Fruit fly (Drosophila melanogaster) whole organism, embryonic: Measurements from ENCODE around the gene Arp10.

Source experiments
- Bdp1 ChIP-seq: fragments of 200-800 bp; sonication (Bioruptor generic); optimal IDR thresholded peaks from 3 replicates; lab custom pipeline; 2016; ENCODE audit warnings: missing biosample characterization, missing genetic modification characterization
- CG10959 ChIP-seq: fragments of 200-800 bp; sonication (Bioruptor generic); IDR thresholded peaks from 2 replicates; pipeline ENCODE4 v1.3.6; 2022; ENCODE audit warnings: missing biosample characterization, missing genetic modification characterization
- CG12155 ChIP-seq: fragments of 200-800 bp; sonication (Bioruptor generic); optimal IDR thresholded peaks from 3 replicates; lab custom pipeline; 2016; ENCODE audit warnings: missing biosample characterization, missing genetic modification characterization
- CG12299 ChIP-seq: fragments of 200-800 bp; sonication (Bioruptor generic); optimal IDR thresholded peaks from 2 replicates; lab custom pipeline; 2018; ENCODE audit warnings: missing biosample characterization, mild to moderate bottlenecking, missing genetic modification characterization
- CG14860 ChIP-seq: fragments of 200-800 bp; sonication (Bioruptor generic); IDR thresholded peaks from 3 replicates; pipeline ENCODE4 v1.3.6; 2022; ENCODE audit warnings: missing biosample characterization, missing genetic modification characterization; ENCODE audit not compliant: partially characterized antibody
- CG17186 ChIP-seq: fragments of 200-800 bp; sonication (Bioruptor generic); optimal IDR thresholded peaks from 3 replicates; lab custom pipeline; 2017; ENCODE audit warnings: missing biosample characterization, missing genetic modification reagents, missing genetic modification characterization
- CG17361 ChIP-seq: fragments of 200-800 bp; sonication (Bioruptor generic); IDR thresholded peaks from 3 replicates; pipeline ENCODE4 v1.3.6; 2022; ENCODE audit warnings: missing biosample characterization, missing genetic modification characterization
- CG3281 ChIP-seq: fragments of 200-800 bp; sonication (Bioruptor generic); optimal IDR thresholded peaks from 3 replicates; lab custom pipeline; 2017; ENCODE audit warnings: missing biosample characterization, mild to moderate bottlenecking, missing genetic modification characterization
- CG34376 ChIP-seq: fragments of 200-800 bp; sonication (Bioruptor generic); optimal IDR thresholded peaks from 2 replicates; lab custom pipeline; 2018; ENCODE audit warnings: missing biosample characterization, mild to moderate bottlenecking, missing genetic modification characterization
- CG4424 ChIP-seq: fragments of 200-800 bp; sonication (Bioruptor generic); optimal IDR thresholded peaks from 3 replicates; lab custom pipeline; 2016; ENCODE audit warnings: missing biosample characterization, missing genetic modification characterization
- CG6683 ChIP-seq: fragments of 200-800 bp; sonication (Bioruptor generic); optimal IDR thresholded peaks from 2 replicates; lab custom pipeline; 2017; ENCODE audit warnings: missing biosample characterization, mild to moderate bottlenecking, missing genetic modification characterization, missing genetic modification reagents
- CG6791 ChIP-seq: fragments of 200-800 bp; sonication (Bioruptor generic); IDR thresholded peaks from 3 replicates; pipeline ENCODE4 v1.3.6; 2022; ENCODE audit warnings: missing biosample characterization, missing genetic modification characterization; ENCODE audit not compliant: partially characterized antibody
- CG7372 ChIP-seq: fragments of 200-800 bp; sonication (Bioruptor generic); IDR thresholded peaks from 2 replicates; pipeline ENCODE4 v1.3.6; 2022; ENCODE audit warnings: missing biosample characterization, missing genetic modification characterization
- CG7839 ChIP-seq: fragments of 200-800 bp; sonication (Bioruptor generic); optimal IDR thresholded peaks from 3 replicates; lab custom pipeline; 2018; ENCODE audit warnings: missing biosample characterization, mild to moderate bottlenecking, missing genetic modification characterization, moderate library complexity
- CG8388 ChIP-seq: fragments of 200-800 bp; sonication (Bioruptor generic); optimal IDR thresholded peaks from 2 replicates; lab custom pipeline; 2019; ENCODE audit warnings: missing biosample characterization, mild to moderate bottlenecking, missing genetic modification characterization, moderate library complexity
- CG8944 ChIP-seq: fragments of 200-800 bp; sonication (Bioruptor generic); optimal IDR thresholded peaks from 3 replicates; lab custom pipeline; 2016; ENCODE audit warnings: missing biosample characterization, missing genetic modification characterization
- CG9215 ChIP-seq: fragments of 200-800 bp; sonication (Bioruptor generic); IDR thresholded peaks from 2 replicates; pipeline ENCODE4 v1.3.6; 2022; ENCODE audit warnings: missing biosample characterization, missing genetic modification characterization
- D19B ChIP-seq: fragments of 200-800 bp; sonication (Bioruptor generic); optimal IDR thresholded peaks from 2 replicates; lab custom pipeline; 2017; ENCODE audit warnings: missing biosample characterization, mild to moderate bottlenecking, missing genetic modification characterization
- Dad ChIP-seq: fragments of 200-800 bp; sonication (Bioruptor generic); optimal IDR thresholded peaks from 3 replicates; lab custom pipeline; 2016; ENCODE audit warnings: missing biosample characterization, missing genetic modification characterization
- Dek ChIP-seq: fragments of 200-800 bp; sonication (Bioruptor generic); optimal IDR thresholded peaks from 3 replicates; lab custom pipeline; 2019; ENCODE audit warnings: missing biosample characterization, mild to moderate bottlenecking, missing genetic modification characterization, moderate library complexity
- Ets65A ChIP-seq: fragments of 200-800 bp; sonication (Bioruptor generic); peaks from one replicate; lab custom pipeline; 2016; ENCODE audit warnings: missing biosample characterization, missing genetic modification characterization
- Fer2 ChIP-seq: fragments of 200-800 bp; sonication (Bioruptor generic); optimal IDR thresholded peaks from 2 replicates; lab custom pipeline; 2018; ENCODE audit warnings: missing biosample characterization, mild to moderate bottlenecking, missing genetic modification characterization, moderate library complexity
- Fer3 ChIP-seq: fragments of 200-800 bp; sonication (Bioruptor generic); optimal IDR thresholded peaks from 2 replicates; lab custom pipeline; 2018; ENCODE audit warnings: missing biosample characterization, mild to moderate bottlenecking, missing genetic modification characterization, moderate library complexity
- HLH3B ChIP-seq: fragments of 200-800 bp; sonication (Bioruptor generic); IDR thresholded peaks from 2 replicates; pipeline ENCODE4 v1.3.6; 2022; ENCODE audit warnings: missing biosample characterization, missing genetic modification characterization
- HLHmδ ChIP-seq: fragments of 200-800 bp; sonication (Bioruptor generic); optimal IDR thresholded peaks from 2 replicates; lab custom pipeline; 2018; ENCODE audit warnings: missing biosample characterization, mild to moderate bottlenecking, missing genetic modification characterization, moderate library complexity
- Hmx ChIP-seq: fragments of 200-800 bp; sonication (Bioruptor generic); optimal IDR thresholded peaks from 2 replicates; lab custom pipeline; 2016; ENCODE audit warnings: missing biosample characterization, missing genetic modification characterization
- Hr51 ChIP-seq, 2 experiments: fragments of 200-800 bp; sonication (Bioruptor generic); optimal IDR thresholded peaks; 2 replicates in 1 of 2; 3 replicates in 1 of 2; lab custom pipeline; 2016 to 2018; ENCODE audit warnings: missing biosample characterization in 2 of 2, missing genetic modification characterization in 2 of 2, mild to moderate bottlenecking in 1 of 2, moderate library complexity in 1 of 2
- Mrtf ChIP-seq: fragments of 200-800 bp; sonication (Bioruptor generic); IDR thresholded peaks from 3 replicates; pipeline ENCODE4 v1.3.6; 2022; ENCODE audit warnings: missing biosample characterization, missing genetic modification characterization
- NK7.1 ChIP-seq: fragments of 200-800 bp; sonication (Bioruptor generic); optimal IDR thresholded peaks from 3 replicates; lab custom pipeline; 2016; ENCODE audit warnings: missing biosample characterization, missing genetic modification characterization
- Ptx1 ChIP-seq: fragments of 200-800 bp; sonication (Bioruptor generic); IDR thresholded peaks from 2 replicates; pipeline ENCODE4 v1.3.6; 2022; ENCODE audit warnings: missing biosample characterization, missing genetic modification characterization
- Sry-β ChIP-seq: fragments of 200-800 bp; sonication (Bioruptor generic); optimal IDR thresholded peaks from 2 replicates; lab custom pipeline; 2018; ENCODE audit warnings: missing biosample characterization, mild to moderate bottlenecking, missing genetic modification characterization, moderate library complexity
- bbx ChIP-seq: fragments of 200-800 bp; sonication (Bioruptor generic); IDR thresholded peaks from 2 replicates; pipeline ENCODE4 v1.3.6; 2022; ENCODE audit warnings: missing biosample characterization, missing genetic modification characterization; ENCODE audit not compliant: partially characterized antibody
- bigmax ChIP-seq: fragments of 200-800 bp; sonication (Bioruptor generic); optimal IDR thresholded peaks from 2 replicates; lab custom pipeline; 2018; ENCODE audit warnings: missing biosample characterization, mild to moderate bottlenecking, missing genetic modification characterization
- cad ChIP-seq: fragments of >200 bp; optimal IDR thresholded peaks from 2 replicates; lab custom pipeline; 2017; ENCODE audit warnings: missing biosample characterization, missing genetic modification characterization
- crc ChIP-seq: fragments of 200-800 bp; sonication (Bioruptor generic); optimal IDR thresholded peaks from 2 replicates; lab custom pipeline; 2016; ENCODE audit warnings: missing biosample characterization, missing genetic modification characterization
- exex ChIP-seq: fragments of 200-800 bp; sonication (Bioruptor generic); optimal IDR thresholded peaks from 4 replicates; lab custom pipeline; 2018; ENCODE audit warnings: missing biosample characterization, mild to moderate bottlenecking, missing genetic modification characterization, moderate library complexity
- eyg ChIP-seq: fragments of 200-800 bp; sonication (Bioruptor generic); optimal IDR thresholded peaks from 3 replicates; lab custom pipeline; 2016; ENCODE audit warnings: missing biosample characterization, missing genetic modification characterization
- mld ChIP-seq: fragments of 200-800 bp; sonication (Bioruptor generic); IDR thresholded peaks from 3 replicates; pipeline ENCODE4 v1.3.6; 2022; ENCODE audit warnings: missing biosample characterization, missing genetic modification characterization; ENCODE audit not compliant: partially characterized antibody
- nerfin-1 ChIP-seq: fragments of 200-800 bp; sonication (Bioruptor generic); optimal IDR thresholded peaks from 3 replicates; lab custom pipeline; 2019; ENCODE audit warnings: missing biosample characterization, mild to moderate bottlenecking, missing genetic modification characterization, moderate library complexity
- run ChIP-seq: fragments of 200-800 bp; sonication (Bioruptor generic); optimal IDR thresholded peaks from 3 replicates; lab custom pipeline; 2018; ENCODE audit warnings: missing biosample characterization, mild to moderate bottlenecking, missing genetic modification characterization
- slou ChIP-seq: fragments of 200-800 bp; sonication (Bioruptor generic); optimal IDR thresholded peaks from 3 replicates; lab custom pipeline; 2016; ENCODE audit warnings: missing biosample characterization, missing genetic modification characterization
- slp2 ChIP-seq: fragments of 200-800 bp; sonication (Bioruptor generic); optimal IDR thresholded peaks from 2 replicates; lab custom pipeline; 2016; ENCODE audit warnings: missing biosample characterization, missing genetic modification characterization
- stwl ChIP-seq: fragments of 200-800 bp; sonication (Bioruptor generic); optimal IDR thresholded peaks from 3 replicates; lab custom pipeline; 2018; ENCODE audit warnings: missing biosample characterization, mild to moderate bottlenecking, missing genetic modification characterization, moderate library complexity
- tna ChIP-seq: fragments of 200-800 bp; sonication (Bioruptor generic); IDR thresholded peaks from 2 replicates; pipeline ENCODE4 v1.3.6; 2022; ENCODE audit warnings: missing biosample characterization, missing genetic modification characterization; ENCODE audit not compliant: partially characterized antibody
- twi ChIP-seq: fragments of 200-800 bp; optimal IDR thresholded peaks from 2 replicates; lab custom pipeline; 2019; ENCODE audit warnings: missing biosample characterization, mild to moderate bottlenecking, missing genetic modification characterization, moderate library complexity
- unc-4 ChIP-seq: fragments of 200-800 bp; sonication (Bioruptor generic); IDR thresholded peaks from 2 replicates; pipeline ENCODE4 v1.3.6; 2022; ENCODE audit warnings: missing biosample characterization, missing genetic modification characterization; ENCODE audit not compliant: partially characterized antibody
- vfl ChIP-seq: fragments of 200-800 bp; sonication (Bioruptor generic); optimal IDR thresholded peaks from 2 replicates; lab custom pipeline; 2016; ENCODE audit warnings: missing biosample characterization, missing genetic modification characterization
- vnd ChIP-seq: fragments of 200-800 bp; sonication (Bioruptor generic); IDR thresholded peaks from 3 replicates; pipeline ENCODE4 v1.3.6; 2022; ENCODE audit warnings: missing biosample characterization, missing genetic modification characterization; ENCODE audit not compliant: partially characterized antibody
- wek ChIP-seq: fragments of 200-800 bp; sonication (Bioruptor generic); optimal IDR thresholded peaks from 3 replicates; lab custom pipeline; 2018; ENCODE audit warnings: missing biosample characterization, mild to moderate bottlenecking, missing genetic modification characterization, moderate library complexity
- wor ChIP-seq: fragments of 200-800 bp; sonication (Bioruptor generic); IDR thresholded peaks from 2 replicates; pipeline ENCODE4 v1.3.6; 2022; ENCODE audit warnings: missing biosample characterization, missing genetic modification characterization

Gene Arp10

dm6 chrX:19668405-19668804 lies 22.4 kb upstream of the Arp10 start (continued):
- TF ChIP-seq CG17361 (GFP tag; lab: Robert Waterston, UW): peak; percentile 92
- TF ChIP-seq Ptx1 (GFP tag; lab: Robert Waterston, UW): peak; percentile 90
- peak; percentile 86 for TF ChIP-seq CG7372 (GFP tag; lab: Robert Waterston, UW)
- TF ChIP-seq Ets65A (GFP tag; lab: Kevin White, UChicago): peak; percentile 100
- peak; percentile 94 for TF ChIP-seq CG12299
- peak; percentile 90 for TF ChIP-seq slp2 (GFP tag; lab: Kevin White, UChicago)
- TF ChIP-seq Bdp1 (GFP tag; lab: Kevin White, UChicago): peak; percentile 92
- peak; percentile 59 for TF ChIP-seq stwl (tag; lab: Kevin White, UChicago)
- TF ChIP-seq bigmax (GFP tag; lab: Kevin White, UChicago): peak; percentile 36
- peak; percentile 78 for TF ChIP-seq CG6683 (GFP tag; lab: Kevin White, UChicago)
- peak; percentile 93 for TF ChIP-seq Fer3 (tag; lab: Kevin White, UChicago)
- no peak for TF ChIP-seq unc-4 (GFP tag; lab: Robert Waterston, UW)
- TF ChIP-seq CG8388 (GFP tag; lab: Kevin White, UChicago): peak; percentile 94
- peak; percentile 97 for TF ChIP-seq CG10959 (GFP tag; lab: Robert Waterston, UW)
- TF ChIP-seq NK7.1: peak; percentile 96
- peak; percentile 89 for TF ChIP-seq wor
- peak; percentile 93 to 96 for TF ChIP-seq Hr51 (GFP tag; optimal IDR thresholded peaks at IDR 0.05; lab: Kevin White, UChicago)
- peak; percentile 95 for TF ChIP-seq vfl
- TF ChIP-seq CG34376 (GFP tag; lab: Kevin White, UChicago): peak; percentile 93
- TF ChIP-seq CG6791: no peak
- TF ChIP-seq vnd (GFP tag; lab: Robert Waterston, UW): no peak
- TF ChIP-seq nerfin-1 (tag; lab: Kevin White, UChicago): peak; percentile 87
- peak; percentile 92 for TF ChIP-seq twi (tag; lab: Kevin White, UChicago)
- peak; percentile 98 for TF ChIP-seq CG7839 (tag; lab: Kevin White, UChicago)
- TF ChIP-seq crc (GFP tag; lab: Kevin White, UChicago): peak; percentile 97
- peak; percentile 90 for TF ChIP-seq slou
- no peak for TF ChIP-seq exex (tag; lab: Kevin White, UChicago)
- peak; percentile 90 for TF ChIP-seq wek (GFP tag; lab: Kevin White, UChicago)
- no peak for TF ChIP-seq tna
- peak; percentile 54 for TF ChIP-seq Sry-β (GFP tag; lab: Kevin White, UChicago)
- peak; percentile 94 for TF ChIP-seq CG4424
- no peak for TF ChIP-seq cad (GFP tag; lab: Kevin White, UChicago)
- TF ChIP-seq CG14860 (GFP tag; lab: Robert Waterston, UW): no peak
- TF ChIP-seq HLHmδ: peak; percentile 44
- peak; percentile 85 for TF ChIP-seq Fer2 (tag; lab: Kevin White, UChicago)
- peak; percentile 87 for TF ChIP-seq CG3281 (GFP tag; lab: Kevin White, UChicago)
- TF ChIP-seq bbx (GFP tag; lab: Robert Waterston, UW): no peak
- peak; percentile 85 for TF ChIP-seq CG9215 (GFP tag; lab: Robert Waterston, UW)
- TF ChIP-seq CG17186: peak; percentile 64
- no peak for TF ChIP-seq mld (GFP tag; lab: Robert Waterston, UW)
- TF ChIP-seq Dad (GFP tag; lab: Kevin White, UChicago): peak; percentile 97
- TF ChIP-seq Mrtf (GFP tag; lab: Robert Waterston, UW): peak; percentile 95
- TF ChIP-seq D19B (GFP tag; lab: Kevin White, UChicago): peak; percentile 67
- TF ChIP-seq Hmx (GFP tag; lab: Kevin White, UChicago): no peak
- peak; percentile 84 for TF ChIP-seq run
- TF ChIP-seq HLH3B (GFP tag; lab: Robert Waterston, UW): peak; percentile 91
- TF ChIP-seq eyg: peak; percentile 89
- peak; percentile 98 for TF ChIP-seq CG8944
- peak; percentile 95 for TF ChIP-seq CG12155 (GFP tag; lab: Kevin White, UChicago)
- TF ChIP-seq Dek (tag; lab: Kevin White, UChicago): peak; percentile 94
